Fruit fly (Drosophila melanogaster): ENCODE results near the gene CG33080.
A peak's percentile ranks its signal among the peaks of the same experiment; 100 is the strongest.

Gene CG33080

dm6 chrX:5665902-5666301 is 51.7 kb downstream of the CG33080 start, which contains the start of the genes Sirt4 and CG4119 (continued):
- TF ChIP-seq Lpt (GFP tag; optimal IDR thresholded peaks at IDR 0.05) = no peak
- TF ChIP-seq CG31441 (GFP tag; IDR thresholded peaks at IDR 0.05) = no peak
- peak; percentile 32 for TF ChIP-seq Dad (GFP tag; optimal IDR thresholded peaks at IDR 0.05)
- no peak for TF ChIP-seq pnt (GFP tag; optimal IDR thresholded peaks at IDR 0.05)
- TF ChIP-seq CG2199 (GFP tag; IDR thresholded peaks at IDR 0.05) = no peak
- TF ChIP-seq disco-r (GFP tag; optimal IDR thresholded peaks at IDR 0.05) = no peak
- TF ChIP-seq CG13424 (tag; optimal IDR thresholded peaks at IDR 0.05) = no peak
- peak; percentile 94 for TF ChIP-seq inv (GFP tag; IDR thresholded peaks at IDR 0.05; ENCODE audit: partially characterized antibody)
- TF ChIP-seq MBD-R2 (GFP tag; IDR thresholded peaks at IDR 0.05) = peak; percentile 96
- no peak for TF ChIP-seq CG2875 (GFP tag; optimal IDR thresholded peaks at IDR 0.05)
- TF ChIP-seq dpn (GFP tag; optimal IDR thresholded peaks at IDR 0.05) = peak in 1 of 2 experiments; percentile 8
- TF ChIP-seq D19A (tag; optimal IDR thresholded peaks at IDR 0.05) = no peak
- TF ChIP-seq HmgD (GFP tag; optimal IDR thresholded peaks at IDR 0.05) = peak; percentile 51
- TF ChIP-seq Meics (GFP tag; optimal IDR thresholded peaks at IDR 0.05) = no peak
- TF ChIP-seq CG17612 (GFP tag; IDR thresholded peaks at IDR 0.05) = no peak
- TF ChIP-seq CG12659 (GFP tag; optimal IDR thresholded peaks at IDR 0.05) = peak; percentile 83
- no peak for TF ChIP-seq Drgx (GFP tag; IDR thresholded peaks at IDR 0.05)
- no peak for TF ChIP-seq Neu2 (GFP tag; optimal IDR thresholded peaks at IDR 0.05; ENCODE audit: borderline replicate concordance)
- peak; percentile 40 for TF ChIP-seq CG14710 (tag; optimal IDR thresholded peaks at IDR 0.05)
- no peak for TF ChIP-seq Kr (GFP tag; optimal IDR thresholded peaks at IDR 0.05)
- TF ChIP-seq hth (optimal IDR thresholded peaks at IDR 0.05) = no peak
- TF ChIP-seq CG7786 (GFP tag; optimal IDR thresholded peaks at IDR 0.05) = peak; percentile 19
- TF ChIP-seq Blimp-1 (GFP tag; optimal IDR thresholded peaks at IDR 0.05) = no peak
- TF ChIP-seq Deaf1 (tag; optimal IDR thresholded peaks at IDR 0.05) = peak; percentile 27
- peak; percentile 28 for TF ChIP-seq lab (GFP tag; optimal IDR thresholded peaks at IDR 0.05)
- TF ChIP-seq CG17328 (GFP tag; IDR thresholded peaks at IDR 0.05) = no peak
- no peak for TF ChIP-seq CG10147 (GFP tag; optimal IDR thresholded peaks at IDR 0.05)
- peak; percentile 56; the same call in 1 of the 3 replicates for TF ChIP-seq CG34422 (GFP tag; IDR thresholded peaks at IDR 0.05)
- peak; percentile 60 for TF ChIP-seq row (GFP tag; IDR thresholded peaks at IDR 0.05)
- TF ChIP-seq Sry-δ (GFP tag; optimal IDR thresholded peaks at IDR 0.05) = peak; percentile 99
- TF ChIP-seq kah (GFP tag; optimal IDR thresholded peaks at IDR 0.05) = no peak
- TF ChIP-seq CG10543 (GFP tag; optimal IDR thresholded peaks at IDR 0.05) = no peak
- peak in 1 of 3 experiments; percentile 19 for TF ChIP-seq Stat92E (GFP tag; optimal IDR thresholded peaks at IDR 0.05)
- TF ChIP-seq Med (GFP tag) = peak; percentile 85
- peak in 1 of 2 experiments; percentile 80 for TF ChIP-seq Pdp1 (GFP tag; optimal IDR thresholded peaks at IDR 0.05)
- TF ChIP-seq trem (tag; optimal IDR thresholded peaks at IDR 0.05) = peak; percentile 56
- no peak for TF ChIP-seq CG17912 (GFP tag; optimal IDR thresholded peaks at IDR 0.05)
- TF ChIP-seq CG11723 (GFP tag; optimal IDR thresholded peaks at IDR 0.05) = no peak
- TF ChIP-seq Hmr (GFP tag; optimal IDR thresholded peaks at IDR 0.05) = peak; percentile 40
- no peak for TF ChIP-seq kni (GFP tag; optimal IDR thresholded peaks at IDR 0.05)
- peak; percentile 19 for TF ChIP-seq zfh2 (GFP tag; optimal IDR thresholded peaks at IDR 0.05)
- no peak for TF ChIP-seq cad (GFP tag; optimal IDR thresholded peaks at IDR 0.05)
- no peak for TF ChIP-seq toy (GFP tag; IDR thresholded peaks at IDR 0.05)
- TF ChIP-seq PHDP (tag; optimal IDR thresholded peaks at IDR 0.05) = peak; percentile 10
- peak; percentile 98 for TF ChIP-seq ato (GFP tag; IDR thresholded peaks at IDR 0.05; ENCODE audit: partially characterized antibody)
- TF ChIP-seq CG13775 (GFP tag; optimal IDR thresholded peaks at IDR 0.05) = no peak
- TF ChIP-seq insv (GFP tag; optimal IDR thresholded peaks at IDR 0.05) = peak in 1 of 2 experiments; percentile 7
- TF ChIP-seq CHES-1-like (GFP tag; optimal IDR thresholded peaks at IDR 0.05) = peak; percentile 21
- TF ChIP-seq Mad (GFP tag; optimal IDR thresholded peaks at IDR 0.05) = peak; percentile 15
- TF ChIP-seq CG10979 (tag; optimal IDR thresholded peaks at IDR 0.05) = peak; percentile 7
- TF ChIP-seq jing (GFP tag; optimal IDR thresholded peaks at IDR 0.05) = no peak

Data from whole organism, embryonic.